Fruit fly (Drosophila melanogaster) whole organism, embryonic: ENCODE results near the gene nerfin-2.

Experiments
- BEAF-32 ChIP-seq: fragments of 200-800 bp; sonication (Bioruptor generic); optimal IDR thresholded peaks from 3 replicates; lab custom pipeline; 2017; ENCODE audit warnings: missing biosample characterization, missing genetic modification characterization, mild to moderate bottlenecking, moderate library complexity, missing genetic modification reagents
- CG10209 ChIP-seq: fragments of 200-800 bp; sonication (Bioruptor generic); optimal IDR thresholded peaks from 3 replicates; lab custom pipeline; 2017; ENCODE audit warnings: missing biosample characterization, mild to moderate bottlenecking, missing genetic modification characterization, missing genetic modification reagents
- CG12219 ChIP-seq: fragments of 200-800 bp; sonication (Bioruptor generic); optimal IDR thresholded peaks from 3 replicates; lab custom pipeline; 2018; ENCODE audit warnings: missing biosample characterization, mild to moderate bottlenecking, missing genetic modification characterization
- CG12391 ChIP-seq: fragments of 200-800 bp; sonication (Bioruptor generic); optimal IDR thresholded peaks from 3 replicates; lab custom pipeline; 2018; ENCODE audit warnings: missing biosample characterization, mild to moderate bottlenecking, missing genetic modification characterization, moderate library complexity
- CG14441 ChIP-seq: fragments of 200-800 bp; sonication (Bioruptor generic); IDR thresholded peaks from 2 replicates; pipeline ENCODE4 v1.3.6; 2022; ENCODE audit warnings: missing biosample characterization, missing genetic modification characterization
- CG15011 ChIP-seq: fragments of 200-800 bp; sonication (Bioruptor generic); optimal IDR thresholded peaks from 3 replicates; lab custom pipeline; 2018; ENCODE audit warnings: missing biosample characterization, mild to moderate bottlenecking, missing genetic modification characterization
- CG2712 ChIP-seq: fragments of 200-800 bp; optimal IDR thresholded peaks from 3 replicates; lab custom pipeline; 2019; ENCODE audit warnings: missing biosample characterization, mild to moderate bottlenecking, missing genetic modification characterization, moderate library complexity
- CG3281 ChIP-seq: fragments of 200-800 bp; sonication (Bioruptor generic); optimal IDR thresholded peaks from 3 replicates; lab custom pipeline; 2017; ENCODE audit warnings: missing biosample characterization, mild to moderate bottlenecking, missing genetic modification characterization
- CG4360 ChIP-seq: fragments of 200-800 bp; sonication (Bioruptor generic); IDR thresholded peaks from 2 replicates; pipeline ENCODE4 v1.3.6; 2022; ENCODE audit warnings: missing biosample characterization, missing genetic modification characterization
- CG4424 ChIP-seq: fragments of 200-800 bp; sonication (Bioruptor generic); optimal IDR thresholded peaks from 3 replicates; lab custom pipeline; 2016; ENCODE audit warnings: missing biosample characterization, missing genetic modification characterization
- CG4730 ChIP-seq: fragments of 200-800 bp; sonication (Bioruptor generic); IDR thresholded peaks from 2 replicates; pipeline ENCODE4 v1.3.6; 2022; ENCODE audit warnings: missing biosample characterization, missing genetic modification characterization
- CG7556 ChIP-seq: fragments of 200-800 bp; sonication (Bioruptor generic); optimal IDR thresholded peaks from 2 replicates; lab custom pipeline; 2017; ENCODE audit warnings: missing biosample characterization, mild to moderate bottlenecking, missing genetic modification characterization
- CG8924 ChIP-seq: fragments of 200-800 bp; optimal IDR thresholded peaks from 3 replicates; lab custom pipeline; 2019; ENCODE audit warnings: missing biosample characterization, mild to moderate bottlenecking, missing genetic modification characterization, moderate library complexity
- CG9609 ChIP-seq: fragments of 200-800 bp; sonication (Bioruptor generic); optimal IDR thresholded peaks from 3 replicates; lab custom pipeline; 2016; ENCODE audit warnings: missing biosample characterization, missing genetic modification characterization
- Dbx ChIP-seq: fragments of 200-800 bp; sonication (Bioruptor generic); IDR thresholded peaks from 3 replicates; pipeline ENCODE4 v1.3.6; 2022; ENCODE audit warnings: missing biosample characterization, missing genetic modification characterization
- H15 ChIP-seq: fragments of 200-800 bp; sonication (Bioruptor generic); IDR thresholded peaks from 3 replicates; pipeline ENCODE4 v1.3.6; 2022; ENCODE audit warnings: missing biosample characterization, missing genetic modification characterization
- HLH54F ChIP-seq: fragments of 200-800 bp; sonication (Bioruptor generic); optimal IDR thresholded peaks from 3 replicates; lab custom pipeline; 2016; ENCODE audit warnings: missing biosample characterization, missing genetic modification characterization
- Hmx ChIP-seq: fragments of 200-800 bp; sonication (Bioruptor generic); optimal IDR thresholded peaks from 2 replicates; lab custom pipeline; 2016; ENCODE audit warnings: missing biosample characterization, missing genetic modification characterization
- Hr78 ChIP-seq, 2 experiments: fragments of 200-800 bp in 1 of 2; fragments of >200 bp in 1 of 2; sonication (Bioruptor generic) in 1 of 2; optimal IDR thresholded peaks; 2 replicates each; lab custom pipeline; 2017 to 2019; ENCODE audit warnings: missing biosample characterization in 2 of 2, missing genetic modification characterization in 2 of 2, mild to moderate bottlenecking in 1 of 2, moderate library complexity in 1 of 2
- Med ChIP-seq: fragments of 200-800 bp; sonication (Bioruptor generic); peaks from one replicate; lab custom pipeline; 2016; ENCODE audit warnings: missing biosample characterization, missing genetic modification characterization, mild to moderate bottlenecking, inconsistent platforms, moderate library complexity
- Pdp1 ChIP-seq, 2 experiments: fragments of 200-800 bp; sonication (Bioruptor generic); optimal IDR thresholded peaks; 3 replicates each; lab custom pipeline; 2016; ENCODE audit warnings: missing biosample characterization in 2 of 2, missing genetic modification characterization in 2 of 2, mild to moderate bottlenecking in 1 of 2, moderate library complexity in 1 of 2
- Sox100B ChIP-seq: fragments of 200-800 bp; sonication (Bioruptor generic); optimal IDR thresholded peaks from 3 replicates; lab custom pipeline; 2018; ENCODE audit warnings: missing biosample characterization, mild to moderate bottlenecking, missing genetic modification characterization
- Vsx1 ChIP-seq: fragments of 200-800 bp; sonication (Bioruptor generic); optimal IDR thresholded peaks from 2 replicates; lab custom pipeline; 2017; ENCODE audit warnings: missing biosample characterization, mild to moderate bottlenecking, missing genetic modification characterization, missing genetic modification reagents
- YL-1 ChIP-seq: fragments of 200-800 bp; sonication (Bioruptor generic); optimal IDR thresholded peaks from 3 replicates; lab custom pipeline; 2017; ENCODE audit warnings: missing biosample characterization, mild to moderate bottlenecking, missing genetic modification characterization
- crol ChIP-seq: fragments of 200-800 bp; sonication (Bioruptor generic); IDR thresholded peaks from 2 replicates; pipeline ENCODE4 v1.3.6; 2022; ENCODE audit warnings: missing biosample characterization, missing genetic modification characterization
- cwo ChIP-seq: fragments of 200-800 bp; sonication (Bioruptor generic); optimal IDR thresholded peaks from 3 replicates; lab custom pipeline; 2017; ENCODE audit warnings: missing biosample characterization, missing genetic modification characterization, mild to moderate bottlenecking, moderate library complexity, missing genetic modification reagents
- dimm ChIP-seq: fragments of 200-800 bp; sonication (Bioruptor generic); IDR thresholded peaks from 2 replicates; pipeline ENCODE4 v1.3.6; 2022; ENCODE audit warnings: missing biosample characterization, missing genetic modification characterization
- fd64A ChIP-seq: fragments of 200-800 bp; sonication (Bioruptor generic); optimal IDR thresholded peaks from 3 replicates; lab custom pipeline; 2018; ENCODE audit warnings: missing biosample characterization, mild to moderate bottlenecking, missing genetic modification characterization
- gro ChIP-seq: fragments of 200-800 bp; sonication (Bioruptor generic); optimal IDR thresholded peaks from 2 replicates; lab custom pipeline; 2016; ENCODE audit warnings: missing biosample characterization, missing genetic modification characterization
- klu ChIP-seq: fragments of 200-800 bp; sonication (Bioruptor generic); IDR thresholded peaks from 2 replicates; pipeline ENCODE4 v1.3.6; 2022; ENCODE audit warnings: missing biosample characterization, missing genetic modification characterization
- kni ChIP-seq: fragments of 200-800 bp; sonication (Bioruptor generic); optimal IDR thresholded peaks from 3 replicates; lab custom pipeline; 2017; ENCODE audit warnings: mild to moderate bottlenecking, missing biosample characterization, missing genetic modification reagents, missing genetic modification characterization
- nerfin-2 ChIP-seq: fragments of 200-800 bp; sonication (Bioruptor generic); IDR thresholded peaks from 2 replicates; pipeline ENCODE4 v1.3.6; 2022; ENCODE audit warnings: missing biosample characterization, missing genetic modification characterization; ENCODE audit not compliant: partially characterized antibody
- otp ChIP-seq: fragments of 200-800 bp; sonication (Bioruptor generic); IDR thresholded peaks from 3 replicates; pipeline ENCODE4, ENCODE4 v1.3.6; 2022; ENCODE audit warnings: missing biosample characterization, missing genetic modification characterization
- sd ChIP-seq: fragments of 200-800 bp; sonication (Bioruptor generic); optimal IDR thresholded peaks from 3 replicates; lab custom pipeline; 2018; ENCODE audit warnings: missing biosample characterization, mild to moderate bottlenecking, missing genetic modification characterization, moderate library complexity
- tgo ChIP-seq: fragments of 200-800 bp; sonication (Bioruptor generic); IDR thresholded peaks from 3 replicates; pipeline ENCODE4 v1.3.6; 2022; ENCODE audit warnings: missing biosample characterization, missing genetic modification characterization
- tio ChIP-seq: fragments of 200-800 bp; sonication (Bioruptor generic); optimal IDR thresholded peaks from 2 replicates; lab custom pipeline; 2017; ENCODE audit warnings: missing biosample characterization, missing genetic modification characterization, inconsistent platforms

Gene nerfin-2

DNA sequence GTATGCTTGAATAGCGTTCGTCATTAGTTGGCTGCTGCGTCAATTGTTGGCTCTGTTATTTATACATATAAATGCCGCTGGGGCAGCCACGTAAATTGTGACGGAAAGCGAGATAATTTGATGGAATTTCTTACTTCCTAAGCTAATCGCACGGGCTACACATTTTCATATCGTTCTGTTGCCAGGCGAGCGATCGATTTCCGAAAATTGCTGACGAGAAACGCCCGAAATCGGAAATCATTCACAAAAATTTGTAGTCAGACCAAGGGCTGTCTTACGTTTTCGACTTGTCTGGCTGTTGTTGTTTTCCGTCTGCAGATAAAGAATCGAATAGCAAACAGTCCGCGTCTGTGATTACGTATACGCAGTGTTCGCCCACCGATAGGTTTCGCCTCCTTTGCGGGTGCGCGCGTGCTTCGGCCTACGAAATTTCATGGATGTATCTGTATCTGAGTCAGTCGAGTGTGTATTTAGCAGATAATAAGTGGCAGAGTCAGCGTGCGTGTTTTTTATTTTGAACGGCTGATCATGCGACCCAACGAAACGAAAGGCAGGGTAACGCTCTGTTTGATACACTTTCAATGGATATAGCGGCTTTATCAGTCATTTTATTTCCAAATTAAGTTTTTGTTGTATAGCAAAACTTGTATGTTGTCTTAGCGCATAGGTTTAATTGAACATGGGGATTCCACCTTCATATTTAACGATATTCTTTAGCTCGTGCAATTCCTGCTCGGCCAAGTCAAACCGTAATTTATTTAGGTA, 26.8 kb downstream of the nerfin-2 start (continued):
- TF ChIP-seq YL-1 (GFP tag; lab: Kevin White, UChicago) (peak; percentile 0), CG15011 (GFP tag; lab: Kevin White, UChicago) (peak; percentile 33), CG14441 (GFP tag; lab: Robert Waterston, UW) (peak; percentile 64), BEAF-32 (GFP tag; lab: Kevin White, UChicago) (no peak), gro (peak; percentile 26), CG4424 (GFP tag; lab: Kevin White, UChicago) (peak; percentile 11), CG12219 (peak; percentile 69), CG8924 (tag; lab: Kevin White, UChicago) (peak; percentile 76), Hmx (GFP tag; lab: Kevin White, UChicago) (peak; percentile 29)

- TF ChIP-seq tgo (GFP tag; lab: Robert Waterston, UW) (0 out of 3 replicates have a peak, but pooled peaks have one; percentile 6), otp (GFP tag; lab: Robert Waterston, UW) (peak; percentile 75; the same call in 2 of the 3 replicates), Hr78 (GFP tag; optimal IDR thresholded peaks at IDR 0.05; lab: Kevin White, UChicago) (peak in 1 of 2 experiments; percentile 73), Med (GFP tag; lab: Kevin White, UChicago) (no peak), HLH54F (GFP tag; lab: Kevin White, UChicago) (no peak), fd64A (GFP tag; lab: Kevin White, UChicago) (no peak), Vsx1 (GFP tag; lab: Kevin White, UChicago) (peak; percentile 71), cwo (GFP tag; lab: Kevin White, UChicago) (peak; percentile 29), CG4360 (GFP tag; lab: Robert Waterston, UW) (0 out of 2 replicates have a peak, but pooled peaks have one; percentile 1), CG3281 (peak; percentile 19), Sox100B (GFP tag; lab: Kevin White, UChicago) (peak; percentile 15), CG7556 (GFP tag; lab: Kevin White, UChicago) (peak; percentile 36), CG10209 (GFP tag; lab: Kevin White, UChicago) (peak; percentile 21), H15 (0 out of 3 replicates have a peak, but pooled peaks have one; percentile 2), nerfin-2 (GFP tag; lab: Robert Waterston, UW) (0 out of 2 replicates have a peak, but pooled peaks have one; percentile 14), Pdp1 (GFP tag; optimal IDR thresholded peaks at IDR 0.05; lab: Kevin White, UChicago) (peak in 1 of 2 experiments; percentile 22), kni (peak; percentile 22), CG12391 (no peak), Dbx (GFP tag; lab: Robert Waterston, UW) (0 out of 3 replicates have a peak, but pooled peaks have one; percentile 3), klu (0 out of 2 replicates have a peak, but pooled peaks have one; percentile 5), crol (peak; percentile 54; the same call in 1 of the 2 replicates), tio (GFP tag; lab: Kevin White, UChicago) (peak; percentile 4), CG2712 (no peak), dimm (no peak), sd (tag; lab: Kevin White, UChicago) (peak; percentile 37), CG9609 (GFP tag; lab: Kevin White, UChicago) (peak; percentile 2), CG4730 (GFP tag; lab: Robert Waterston, UW) (no peak)
- TF ChIP-seq, all 482 proteins: peak for 20
These were observed 27.4 kb downstream of the nerfin-2 start for dm6 chr3R:10098296-10098675.
